Fruit fly (Drosophila melanogaster) whole organism, prepupa: Measurements from ENCODE around the gene CG6398.

Experiments used
- Blimp-1 ChIP-seq: fragments of 200-800 bp; sonication (Bioruptor generic); optimal IDR thresholded peaks from 3 replicates; lab custom pipeline; 2017; ENCODE audit warnings: missing biosample characterization, missing genetic modification characterization, mild to moderate bottlenecking, moderate library complexity, missing genetic modification reagents
- CG11294 ChIP-seq: fragments of 200-800 bp; sonication (Bioruptor generic); IDR thresholded peaks from 2 replicates; pipeline ENCODE4 v1.3.6; 2022; ENCODE audit warnings: missing biosample characterization, missing genetic modification characterization
- CG11762 ChIP-seq: fragments of 200-800 bp; sonication (Bioruptor generic); optimal IDR thresholded peaks from 3 replicates; lab custom pipeline; 2016; ENCODE audit warnings: missing biosample characterization, missing genetic modification characterization; ENCODE audit not compliant: insufficient read depth
- CG15336 ChIP-seq: fragments of 200-800 bp; sonication (Bioruptor generic); IDR thresholded peaks from 2 replicates; pipeline ENCODE4 v1.3.6; 2022; ENCODE audit warnings: missing biosample characterization, missing genetic modification characterization
- CG1621 ChIP-seq: fragments of 200-800 bp; sonication (Bioruptor generic); optimal IDR thresholded peaks from 3 replicates; lab custom pipeline; 2018; ENCODE audit warnings: missing biosample characterization, mild to moderate bottlenecking, missing genetic modification characterization
- CG16779 ChIP-seq: fragments of 200-800 bp; sonication (Bioruptor generic); optimal IDR thresholded peaks from 3 replicates; lab custom pipeline; 2017; ENCODE audit warnings: missing biosample characterization, mild to moderate bottlenecking, missing genetic modification characterization
- CG3032 ChIP-seq: fragments of 200-800 bp; optimal IDR thresholded peaks from 2 replicates; lab custom pipeline; 2019; ENCODE audit warnings: missing biosample characterization, mild to moderate bottlenecking, missing genetic modification characterization, moderate library complexity
- CG31627 ChIP-seq: fragments of 200-800 bp; sonication (Bioruptor generic); optimal IDR thresholded peaks from 3 replicates; lab custom pipeline; 2016; ENCODE audit warnings: missing biosample characterization, missing genetic modification characterization
- CG34406 ChIP-seq: fragments of 200-800 bp; sonication (Bioruptor generic); optimal IDR thresholded peaks from 3 replicates; lab custom pipeline; 2016; ENCODE audit warnings: missing biosample characterization, missing genetic modification characterization
- CG3919 ChIP-seq: fragments of 200-800 bp; sonication (Bioruptor generic); optimal IDR thresholded peaks from 3 replicates; lab custom pipeline; 2016; ENCODE audit warnings: missing biosample characterization, missing genetic modification characterization
- CG6276 ChIP-seq: fragments of 200-800 bp; sonication (Bioruptor generic); optimal IDR thresholded peaks from 2 replicates; lab custom pipeline; 2017; ENCODE audit warnings: missing biosample characterization, mild to moderate bottlenecking, missing genetic modification characterization
- CG6792 ChIP-seq: fragments of 200-800 bp; sonication (Bioruptor generic); optimal IDR thresholded peaks from 3 replicates; lab custom pipeline; 2016; ENCODE audit warnings: missing biosample characterization, missing genetic modification characterization
- CG6808 ChIP-seq: fragments of 200-800 bp; sonication (Bioruptor generic); optimal IDR thresholded peaks from 3 replicates; lab custom pipeline; 2017; ENCODE audit warnings: missing biosample characterization, missing genetic modification characterization, mild to moderate bottlenecking, moderate library complexity, missing genetic modification reagents
- CG7368 ChIP-seq: fragments of 200-800 bp; sonication (Bioruptor generic); optimal IDR thresholded peaks from 3 replicates; lab custom pipeline; 2016; ENCODE audit warnings: missing biosample characterization, missing genetic modification characterization
- CG8119 ChIP-seq: fragments of 200-800 bp; sonication (Bioruptor generic); IDR thresholded peaks from 3 replicates; pipeline ENCODE4 v1.3.6; 2022; ENCODE audit warnings: missing biosample characterization, missing genetic modification characterization
- CG8319 ChIP-seq: fragments of 200-800 bp; sonication (Bioruptor generic); optimal IDR thresholded peaks from 3 replicates; lab custom pipeline; 2016; ENCODE audit warnings: missing biosample characterization, missing genetic modification characterization
- CG8632 ChIP-seq: fragments of 200-800 bp; sonication (Bioruptor generic); optimal IDR thresholded peaks from 3 replicates; lab custom pipeline; 2016; ENCODE audit warnings: missing biosample characterization, missing genetic modification characterization
- Eip75B ChIP-seq: fragments of 200-800 bp; sonication (Bioruptor generic); optimal IDR thresholded peaks from 3 replicates; lab custom pipeline; 2016; ENCODE audit warnings: missing biosample characterization, missing genetic modification characterization
- Eip78C ChIP-seq: fragments of 200-800 bp; sonication (Bioruptor generic); peaks from one replicate; lab custom pipeline; 2016; ENCODE audit warnings: missing biosample characterization, missing genetic modification characterization
- Ets21C ChIP-seq: fragments of 200-800 bp; sonication (Bioruptor generic); optimal IDR thresholded peaks from 3 replicates; lab custom pipeline; 2016; ENCODE audit warnings: missing biosample characterization, missing genetic modification characterization
- Ets96B ChIP-seq: fragments of 200-800 bp; optimal IDR thresholded peaks from 2 replicates; lab custom pipeline; 2019; ENCODE audit warnings: missing biosample characterization, mild to moderate bottlenecking, missing genetic modification characterization, moderate library complexity
- Hr39 ChIP-seq: fragments of 200-800 bp; sonication (Bioruptor generic); optimal IDR thresholded peaks from 2 replicates; lab custom pipeline; 2016; ENCODE audit warnings: missing biosample characterization, missing genetic modification characterization
- Hr4 ChIP-seq: fragments of 200-800 bp; sonication (Bioruptor generic); optimal IDR thresholded peaks from 3 replicates; lab custom pipeline; 2016; ENCODE audit warnings: missing biosample characterization, missing genetic modification characterization
- Lpt ChIP-seq: fragments of 200-800 bp; sonication (Bioruptor generic); optimal IDR thresholded peaks from 3 replicates; lab custom pipeline; 2016; ENCODE audit warnings: missing biosample characterization, missing genetic modification characterization
- Met ChIP-seq: fragments of 200-800 bp; sonication (Bioruptor generic); optimal IDR thresholded peaks from 3 replicates; lab custom pipeline; 2016; ENCODE audit warnings: missing biosample characterization, missing genetic modification characterization
- OdsH ChIP-seq: fragments of 200-800 bp; sonication (Bioruptor generic); optimal IDR thresholded peaks from 3 replicates; lab custom pipeline; 2016; ENCODE audit warnings: missing biosample characterization, missing genetic modification characterization
- Smox ChIP-seq: fragments of 200-800 bp; sonication (Bioruptor generic); optimal IDR thresholded peaks from 3 replicates; lab custom pipeline; 2016; ENCODE audit warnings: missing biosample characterization, missing genetic modification characterization
- Sox102F ChIP-seq: fragments of 200-800 bp; sonication (Bioruptor generic); optimal IDR thresholded peaks from 2 replicates; lab custom pipeline; 2016; ENCODE audit warnings: missing biosample characterization, mild to moderate bottlenecking, missing genetic modification characterization
- Sox14 ChIP-seq: fragments of 200-800 bp; sonication (Bioruptor generic); optimal IDR thresholded peaks from 3 replicates; lab custom pipeline; 2016; ENCODE audit warnings: missing biosample characterization, missing genetic modification characterization
- Sox15 ChIP-seq: fragments of 200-800 bp; sonication (Bioruptor generic); optimal IDR thresholded peaks from 3 replicates; lab custom pipeline; 2016; ENCODE audit warnings: missing biosample characterization, missing genetic modification characterization
- achi ChIP-seq: fragments of 200-800 bp; sonication (Bioruptor generic); optimal IDR thresholded peaks from 3 replicates; lab custom pipeline; 2016; ENCODE audit warnings: missing biosample characterization, missing genetic modification characterization
- acj6 ChIP-seq: fragments of 200-800 bp; sonication (Bioruptor generic); optimal IDR thresholded peaks from 3 replicates; lab custom pipeline; 2016; ENCODE audit warnings: missing biosample characterization, missing genetic modification characterization
- cyc ChIP-seq: fragments of 200-800 bp; sonication (Bioruptor generic); optimal IDR thresholded peaks from 3 replicates; lab custom pipeline; 2016; ENCODE audit warnings: missing biosample characterization, missing genetic modification characterization
- dac ChIP-seq: fragments of 200-800 bp; sonication (Bioruptor generic); optimal IDR thresholded peaks from 2 replicates; lab custom pipeline; 2017; ENCODE audit warnings: missing biosample characterization, mild to moderate bottlenecking, missing genetic modification characterization
- dsx ChIP-seq: fragments of 200-800 bp; optimal IDR thresholded peaks from 3 replicates; lab custom pipeline; 2019; ENCODE audit warnings: missing biosample characterization, mild to moderate bottlenecking, missing genetic modification characterization, moderate library complexity; ENCODE audit not compliant: poor library complexity, severe bottlenecking
- eg ChIP-seq: fragments of 200-800 bp; sonication (Bioruptor generic); IDR thresholded peaks from 3 replicates; pipeline ENCODE4 v1.3.6; 2022; ENCODE audit warnings: missing biosample characterization, missing genetic modification characterization
- esn ChIP-seq: fragments of 200-800 bp; sonication (Bioruptor generic); optimal IDR thresholded peaks from 2 replicates; lab custom pipeline; 2016; ENCODE audit warnings: missing biosample characterization, mild to moderate bottlenecking, missing genetic modification characterization, moderate library complexity
- fd59A ChIP-seq: fragments of 200-800 bp; sonication (Bioruptor generic); optimal IDR thresholded peaks from 2 replicates; lab custom pipeline; 2017; ENCODE audit warnings: missing biosample characterization, mild to moderate bottlenecking, missing genetic modification characterization, missing genetic modification reagents
- fd85E ChIP-seq: fragments of 200-800 bp; sonication (Bioruptor generic); optimal IDR thresholded peaks from 3 replicates; lab custom pipeline; 2016; ENCODE audit warnings: missing biosample characterization, missing genetic modification characterization
- fkh ChIP-seq: fragments of 200-800 bp; sonication (Bioruptor generic); optimal IDR thresholded peaks from 3 replicates; lab custom pipeline; 2017; ENCODE audit warnings: missing biosample characterization, mild to moderate bottlenecking, missing genetic modification characterization, moderate library complexity
- lz ChIP-seq: fragments of 200-800 bp; sonication (Bioruptor generic); optimal IDR thresholded peaks from 3 replicates; lab custom pipeline; 2016; ENCODE audit warnings: missing biosample characterization, missing genetic modification characterization
- ss ChIP-seq, 2 experiments: fragments of 200-800 bp; sonication (Bioruptor generic); optimal IDR thresholded peaks; 2 replicates in 1 of 2; 3 replicates in 1 of 2; lab custom pipeline; 2017 to 2018; ENCODE audit warnings: mild to moderate bottlenecking in 2 of 2, missing biosample characterization in 2 of 2, missing genetic modification characterization in 2 of 2, moderate library complexity in 1 of 2
- svp ChIP-seq: fragments of 200-800 bp; sonication (Bioruptor generic); peaks from one replicate; lab custom pipeline; 2016; ENCODE audit warnings: missing biosample characterization, missing genetic modification characterization
- topi ChIP-seq: fragments of 200-800 bp; sonication (Bioruptor generic); optimal IDR thresholded peaks from 3 replicates; lab custom pipeline; 2016; ENCODE audit warnings: missing biosample characterization, missing genetic modification characterization

The CG6398 gene

DNA sequence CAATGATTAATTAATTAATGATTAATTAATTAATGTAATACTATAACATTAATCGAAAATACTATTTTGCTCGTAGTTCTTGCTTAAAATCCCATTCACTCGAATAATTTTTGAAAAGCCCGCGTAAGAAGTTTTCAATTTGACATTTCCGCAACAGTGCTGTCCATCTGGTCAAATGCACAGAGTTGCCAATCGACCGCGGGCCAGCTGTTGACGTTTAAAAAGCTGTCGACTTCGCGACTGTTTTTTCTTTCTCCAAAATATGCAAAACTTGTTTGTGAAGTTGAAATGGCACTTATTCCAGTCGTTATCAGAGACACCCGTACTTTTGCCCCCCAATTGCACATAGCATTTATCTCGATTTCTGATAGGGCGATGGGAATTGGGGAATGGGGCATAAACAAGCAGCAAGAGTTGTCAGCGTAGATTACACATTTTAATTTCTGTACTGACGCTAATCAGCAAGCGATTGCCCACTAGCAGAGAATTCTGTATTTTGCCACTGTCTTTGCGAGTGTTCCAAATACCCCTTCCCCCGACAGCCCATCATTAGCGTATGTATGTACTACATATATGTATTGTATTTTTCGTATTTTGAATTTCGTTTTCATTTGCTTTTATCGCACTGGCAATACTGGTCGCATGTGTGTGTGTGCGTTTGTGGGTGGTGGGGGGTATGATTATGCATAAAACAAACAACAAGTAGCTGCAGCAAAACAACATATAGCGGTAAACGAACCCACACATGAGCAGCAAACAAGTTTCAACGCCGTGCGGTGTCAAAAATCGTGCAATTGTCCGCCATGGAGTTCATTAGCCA, 26.0 kb downstream of the CG6398 start, which contains the start of gene Srx (continued):
- TF ChIP-seq CG31627: peak; percentile 28
- TF ChIP-seq fkh: peak; percentile 17
- TF ChIP-seq Ets96B (tag; lab: Kevin White, UChicago): peak; percentile 23
- TF ChIP-seq Blimp-1: peak; percentile 76
- TF ChIP-seq CG8632: peak; percentile 39
- no peak for TF ChIP-seq cyc
- TF ChIP-seq CG3032 (tag; lab: Kevin White, UChicago): peak; percentile 19
- no peak for TF ChIP-seq CG6792 (GFP tag; lab: Kevin White, UChicago)
- TF ChIP-seq eg (GFP tag; lab: Robert Waterston, UW): peak; percentile 66
- TF ChIP-seq, all 60 proteins: peak for 25

DNA sequence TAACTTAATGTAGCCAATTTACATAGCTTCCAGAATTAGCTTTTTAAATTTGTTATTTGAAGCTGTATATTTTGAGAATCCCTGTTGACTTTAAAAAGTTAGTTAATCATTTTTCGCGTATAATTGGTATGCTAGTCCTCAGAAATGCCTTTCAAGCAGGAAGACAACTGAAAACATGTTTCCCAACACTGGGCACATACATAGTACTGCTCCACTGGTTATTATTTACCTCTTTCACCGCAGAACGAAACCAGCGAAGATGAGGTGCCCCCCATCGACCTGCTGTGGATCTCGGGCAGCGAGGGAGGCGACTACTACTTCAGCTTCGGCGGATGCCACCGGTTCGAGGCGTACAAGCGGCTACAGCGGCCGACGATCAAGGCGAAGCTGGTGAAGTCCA, 27.2 kb downstream of the CG6398 start:
- no peak for TF ChIP-seq cyc
- no peak for TF ChIP-seq Lpt
- TF ChIP-seq dsx (GFP tag; lab: Kevin White, UChicago): peak; percentile 22
- no peak for TF ChIP-seq eg (GFP tag; lab: Robert Waterston, UW)
- peak; percentile 40 for TF ChIP-seq svp (GFP tag; lab: Kevin White, UChicago)
- TF ChIP-seq CG16779 (tag; lab: Kevin White, UChicago): no peak
- peak; percentile 56 for TF ChIP-seq Eip78C (GFP tag; lab: Kevin White, UChicago)
- TF ChIP-seq Sox102F: no peak

dm6 chrX:17860711-17861110, 30.1 kb downstream of the CG6398 start, which contains the start of the genes Arp8 and CG6769:
Gene Arp8, minus strand, starts transcription at chrX:17860800.
Gene CG6769, plus strand, starts transcription at chrX:17861002.
- no peak for TF ChIP-seq fkh
- no peak for TF ChIP-seq Lpt
- no peak for TF ChIP-seq CG6792 (GFP tag; lab: Kevin White, UChicago)
- peak; percentile 18 for TF ChIP-seq Hr39 (GFP tag; lab: Kevin White, UChicago)
- peak; percentile 32 for TF ChIP-seq Smox (GFP tag; lab: Kevin White, UChicago)
- no peak for TF ChIP-seq fd59A
- TF ChIP-seq lz (GFP tag; lab: Kevin White, UChicago): no peak
- TF ChIP-seq topi (GFP tag; lab: Kevin White, UChicago): peak; percentile 22
- no peak for TF ChIP-seq acj6 (GFP tag; lab: Kevin White, UChicago)
- TF ChIP-seq Blimp-1: peak; percentile 34
- TF ChIP-seq CG8632: no peak
- no peak for TF ChIP-seq ss (GFP tag; optimal IDR thresholded peaks at IDR 0.05; lab: Kevin White, UChicago)
- TF ChIP-seq CG7368: no peak
- peak; percentile 35 for TF ChIP-seq CG1621 (tag; lab: Kevin White, UChicago)
- no peak for TF ChIP-seq CG34406
- TF ChIP-seq dac (GFP tag; lab: Kevin White, UChicago): no peak
- no peak for TF ChIP-seq CG6276
- TF ChIP-seq CG11762 (GFP tag; lab: Kevin White, UChicago): no peak
- no peak for TF ChIP-seq CG15336 (GFP tag; lab: Robert Waterston, UW)
- no peak for TF ChIP-seq CG8119 (GFP tag; lab: Robert Waterston, UW)
- TF ChIP-seq CG6808: no peak
- peak; percentile 39 for TF ChIP-seq Met (GFP tag; lab: Kevin White, UChicago)
- TF ChIP-seq OdsH: no peak
- TF ChIP-seq achi (GFP tag; lab: Kevin White, UChicago): peak; percentile 6
- peak; percentile 76 for TF ChIP-seq Eip78C (GFP tag; lab: Kevin White, UChicago)
- TF ChIP-seq CG3032 (tag; lab: Kevin White, UChicago): peak; percentile 32
- TF ChIP-seq CG8319 (GFP tag; lab: Kevin White, UChicago): no peak
- peak; percentile 53 for TF ChIP-seq esn (GFP tag; lab: Kevin White, UChicago)
- TF ChIP-seq Ets21C: no peak
- TF ChIP-seq svp (GFP tag; lab: Kevin White, UChicago): peak; percentile 46
- TF ChIP-seq CG3919 (GFP tag; lab: Kevin White, UChicago): no peak
- TF ChIP-seq Ets96B (tag; lab: Kevin White, UChicago): no peak
- peak; percentile 56 for TF ChIP-seq Sox14 (GFP tag; lab: Kevin White, UChicago)
- no peak for TF ChIP-seq fd85E (GFP tag; lab: Kevin White, UChicago)
- TF ChIP-seq CG16779 (tag; lab: Kevin White, UChicago): no peak
- TF ChIP-seq Hr4: peak; percentile 8
- TF ChIP-seq Eip75B (GFP tag; lab: Kevin White, UChicago): peak; percentile 3
- no peak for TF ChIP-seq Sox102F
- TF ChIP-seq CG11294: no peak
- TF ChIP-seq CG31627: no peak
- no peak for TF ChIP-seq Sox15 (GFP tag; lab: Kevin White, UChicago)
